Worm (Caenorhabditis elegans) whole organism, L4 larva: ENCODE data around the gene eef-1B.2.

Experiments
- F44E2.7 ChIP-seq: fragments of 200-800 bp; sonication (Bioruptor generic); IDR thresholded peaks from 2 replicates; pipeline ENCODE4 v2.1.2; 2022; ENCODE audit warnings: missing genetic modification characterization, missing compliant biosample characterization
- F49E8.2 ChIP-seq: sonication (generic microtip); optimal IDR thresholded peaks from 2 replicates; lab custom pipeline; 2016; ENCODE audit warnings: missing compliant biosample characterization, mild to moderate bottlenecking, missing genetic modification characterization, borderline replicate concordance
- Y75B8A.6 ChIP-seq: fragments of 200-800 bp; sonication (Bioruptor generic); IDR thresholded peaks from 2 replicates; pipeline ENCODE4 v1.3.6; 2022; ENCODE audit warnings: missing genetic modification reagents, missing genetic modification characterization, missing compliant biosample characterization
- aha-1 ChIP-seq: fragments of 150-350 bp; peaks from one replicate; lab custom pipeline; 2014; ENCODE audit warnings: missing biosample characterization, missing genetic modification characterization
- arid-1 ChIP-seq: fragments of 200-800 bp; sonication (Bioruptor generic); conservative IDR thresholded peaks from 2 replicates; pipeline ENCODE4 v1.3.6; 2022; ENCODE audit warnings: missing genetic modification reagents, missing genetic modification characterization, missing compliant biosample characterization
- ceh-28 ChIP-seq: fragments of 150-350 bp; optimal IDR thresholded peaks from 2 replicates; lab custom pipeline; 2014; ENCODE audit warnings: missing biosample characterization, missing genetic modification reagents, missing genetic modification characterization
- ceh-32 ChIP-seq: sonication (generic microtip); optimal IDR thresholded peaks from 2 replicates; lab custom pipeline; 2016; ENCODE audit warnings: mild to moderate bottlenecking, missing genetic modification characterization, missing compliant biosample characterization; ENCODE audit not compliant: poor library complexity
- ceh-82 ChIP-seq: sonication (generic microtip); optimal IDR thresholded peaks from 2 replicates; lab custom pipeline; 2017; ENCODE audit warnings: missing biosample characterization, missing genetic modification characterization
- ctbp-1 ChIP-seq: fragments of 200-800 bp; sonication (Bioruptor generic); IDR thresholded peaks from 2 replicates; pipeline ENCODE4 v1.3.6; 2022; ENCODE audit warnings: missing genetic modification reagents, missing genetic modification characterization, missing compliant biosample characterization
- daf-12 ChIP-seq: fragments of 150-350 bp; optimal IDR thresholded peaks from 2 replicates; lab custom pipeline; 2014; ENCODE audit warnings: missing biosample characterization, missing genetic modification reagents, missing genetic modification characterization
- daf-16 ChIP-seq, 3 experiments: sonication (generic microtip); optimal IDR thresholded peaks; 2 replicates each; lab custom pipeline; 2016 to 2017; ENCODE audit warnings: missing genetic modification characterization in 3 of 3, missing genetic modification reagents in 3 of 3, mild to moderate bottlenecking in 2 of 3, missing compliant biosample characterization in 2 of 3, missing biosample characterization in 1 of 3, moderate library complexity in 1 of 3
- dmd-8 ChIP-seq: fragments of 200-800 bp; sonication (Bioruptor generic); IDR thresholded peaks from 2 replicates; pipeline ENCODE4 v1.3.6; 2022; ENCODE audit warnings: missing genetic modification characterization, missing compliant biosample characterization
- dmd-9 ChIP-seq: fragments of 200-800 bp; sonication (Bioruptor generic); IDR thresholded peaks from 2 replicates; pipeline ENCODE4 v1.3.6; 2022; ENCODE audit warnings: missing genetic modification reagents, missing genetic modification characterization, missing compliant biosample characterization
- dpl-1 ChIP-seq: fragments of 150-350 bp; optimal IDR thresholded peaks from 2 replicates; lab custom pipeline; 2014; ENCODE audit warnings: missing biosample characterization, missing genetic modification reagents, missing genetic modification characterization
- dve-1 ChIP-seq: sonication (generic microtip); optimal IDR thresholded peaks from 2 replicates; lab custom pipeline; 2017; ENCODE audit warnings: antibody characterized with exemption, mild to moderate bottlenecking, missing genetic modification characterization, missing compliant biosample characterization; ENCODE audit not compliant: insufficient read depth
- egl-27 ChIP-seq: sonication (generic microtip); optimal IDR thresholded peaks from 3 replicates; lab custom pipeline; 2017; ENCODE audit warnings: missing biosample characterization, missing genetic modification reagents, missing genetic modification characterization
- fkh-10 ChIP-seq: fragments of 150-350 bp; optimal IDR thresholded peaks from 2 replicates; lab custom pipeline; 2014; ENCODE audit warnings: missing biosample characterization, missing genetic modification reagents, missing genetic modification characterization
- fos-1 ChIP-seq: fragments of 150-350 bp; optimal IDR thresholded peaks from 2 replicates; lab custom pipeline; 2014; ENCODE audit warnings: missing biosample characterization, missing genetic modification characterization
- hmg-1.1 ChIP-seq: fragments of 200-800 bp; sonication (Bioruptor generic); IDR thresholded peaks from 2 replicates; pipeline ENCODE4 v1.3.6; 2022; ENCODE audit warnings: missing genetic modification reagents, missing genetic modification characterization, missing compliant biosample characterization
- jun-1 ChIP-seq: fragments of 150-350 bp; optimal IDR thresholded peaks from 2 replicates; lab custom pipeline; 2014; ENCODE audit warnings: missing biosample characterization, missing genetic modification reagents, missing genetic modification characterization
- lin-29 ChIP-seq: fragments of 200-800 bp; sonication (Bioruptor generic); IDR thresholded peaks from 2 replicates; pipeline ENCODE4 v1.3.6; 2022; ENCODE audit warnings: missing genetic modification reagents, missing genetic modification characterization, missing compliant biosample characterization
- lsy-2 ChIP-seq, 2 experiments: fragments of 150-350 bp in 1 of 2; sonication (generic microtip) in 1 of 2; optimal IDR thresholded peaks; 2 replicates each; lab custom pipeline; 2014 to 2017; ENCODE audit warnings: missing biosample characterization in 2 of 2, missing genetic modification characterization in 2 of 2
- madf-5 ChIP-seq, 2 experiments: fragments of 200-800 bp; sonication (Bioruptor generic); IDR thresholded peaks; 2 replicates each; pipeline ENCODE4 v1.3.6; 2022; ENCODE audit warnings: missing compliant biosample characterization in 2 of 2, missing genetic modification characterization in 2 of 2
- madf-9 ChIP-seq: fragments of 200-800 bp; sonication (Bioruptor generic); conservative IDR thresholded peaks from 2 replicates; pipeline ENCODE4 v1.3.6; 2022; ENCODE audit warnings: missing genetic modification reagents, missing genetic modification characterization, missing compliant biosample characterization
- mdl-1 ChIP-seq, 2 experiments: fragments of 150-350 bp in 1 of 2; sonication (generic microtip) in 1 of 2; optimal IDR thresholded peaks; 2 replicates each; lab custom pipeline; 2014 to 2017; ENCODE audit warnings: missing biosample characterization in 2 of 2, missing genetic modification characterization in 2 of 2
- mdt-29 ChIP-seq: fragments of 200-800 bp; sonication (Bioruptor generic); IDR thresholded peaks from 2 replicates; pipeline ENCODE4 v1.3.6; 2022; ENCODE audit warnings: missing genetic modification reagents, missing genetic modification characterization, missing compliant biosample characterization
- mes-2 ChIP-seq: sonication (generic microtip); optimal IDR thresholded peaks from 2 replicates; lab custom pipeline; 2016; ENCODE audit warnings: missing genotype, mild to moderate bottlenecking, missing genetic modification characterization, missing compliant biosample characterization; ENCODE audit not compliant: poor library complexity, severe bottlenecking
- mxl-2 ChIP-seq: fragments of 200-800 bp; sonication (Bioruptor generic); conservative IDR thresholded peaks from 2 replicates; pipeline ENCODE4 v1.3.6; 2022; ENCODE audit warnings: missing genetic modification reagents, missing genetic modification characterization, missing compliant biosample characterization
- nhr-102 ChIP-seq: sonication (generic microtip); optimal IDR thresholded peaks from 2 replicates; lab custom pipeline; 2016; ENCODE audit warnings: mild to moderate bottlenecking, missing genetic modification characterization, moderate library complexity, missing compliant biosample characterization
- nhr-25 ChIP-seq: sonication (generic microtip); optimal IDR thresholded peaks from 2 replicates; lab custom pipeline; 2017; ENCODE audit warnings: missing genetic modification characterization, mild to moderate bottlenecking, missing compliant biosample characterization, antibody characterized with exemption, moderate library complexity, borderline replicate concordance; ENCODE audit not compliant: insufficient read depth
- nhr-41 ChIP-seq: fragments of 200-800 bp; sonication (Bioruptor generic); IDR thresholded peaks from 2 replicates; pipeline ENCODE4 v1.3.6; 2022; ENCODE audit warnings: missing genetic modification reagents, missing genetic modification characterization, missing compliant biosample characterization
- nhr-42 ChIP-seq: fragments of 200-800 bp; sonication (Bioruptor generic); IDR thresholded peaks from 2 replicates; pipeline ENCODE4 v1.3.6; 2022; ENCODE audit warnings: missing genetic modification characterization, missing compliant biosample characterization
- nhr-48 ChIP-seq: sonication (generic microtip); optimal IDR thresholded peaks from 2 replicates; lab custom pipeline; 2016; ENCODE audit warnings: mild to moderate bottlenecking, missing genetic modification characterization, missing compliant biosample characterization
- nhr-6 ChIP-seq: fragments of 150-350 bp; optimal IDR thresholded peaks from 2 replicates; lab custom pipeline; 2014; ENCODE audit warnings: missing biosample characterization, missing genetic modification characterization
- nhr-77 ChIP-seq: fragments of 150-350 bp; optimal IDR thresholded peaks from 2 replicates; lab custom pipeline; 2014; ENCODE audit warnings: missing biosample characterization, missing genetic modification characterization
- php-3 ChIP-seq: fragments of 200-800 bp; sonication (Bioruptor generic); IDR thresholded peaks from 2 replicates; pipeline ENCODE4 v1.3.6; 2022; ENCODE audit warnings: missing genetic modification reagents, missing genetic modification characterization, missing compliant biosample characterization
- pqm-1 ChIP-seq: sonication (generic microtip); optimal IDR thresholded peaks from 2 replicates; lab custom pipeline; 2017; ENCODE audit warnings: missing biosample characterization, missing genetic modification characterization
- sdz-12 ChIP-seq: fragments of 200-800 bp; sonication (Bioruptor generic); optimal IDR thresholded peaks from 2 replicates; lab custom pipeline; 2018; ENCODE audit warnings: mild to moderate bottlenecking, missing genetic modification characterization, missing compliant biosample characterization
- set-16 ChIP-seq: fragments of 200-800 bp; sonication (Bioruptor generic); IDR thresholded peaks from 2 replicates; pipeline ENCODE4 v1.3.6; 2022; ENCODE audit warnings: missing genetic modification reagents, missing genetic modification characterization, missing compliant biosample characterization
- snpc-1.2 ChIP-seq: fragments of 200-800 bp; sonication (Bioruptor generic); IDR thresholded peaks from 2 replicates; pipeline ENCODE4 v1.3.6; 2022; ENCODE audit warnings: missing genetic modification reagents, missing genetic modification characterization, missing compliant biosample characterization
- spr-1 ChIP-seq: sonication (generic microtip); optimal IDR thresholded peaks from 2 replicates; lab custom pipeline; 2016; ENCODE audit warnings: mild to moderate bottlenecking, missing genetic modification characterization, missing compliant biosample characterization
- tag-97 ChIP-seq: fragments of 200-800 bp; sonication (Bioruptor generic); IDR thresholded peaks from 2 replicates; pipeline ENCODE4 v1.3.6; 2022; ENCODE audit warnings: missing genetic modification characterization, missing compliant biosample characterization
- zag-1 ChIP-seq: fragments of 150-350 bp; optimal IDR thresholded peaks from 2 replicates; lab custom pipeline; 2014; ENCODE audit warnings: missing biosample characterization, missing genetic modification characterization
- zfp-3 ChIP-seq: fragments of 200-800 bp; sonication (Bioruptor generic); conservative IDR thresholded peaks from 2 replicates; pipeline ENCODE4 v1.3.6; 2022; ENCODE audit warnings: missing genetic modification reagents, missing genetic modification characterization, missing compliant biosample characterization
- zip-11 ChIP-seq: fragments of 200-800 bp; sonication (Bioruptor generic); IDR thresholded peaks from 2 replicates; pipeline ENCODE4 v1.3.6; 2022; ENCODE audit warnings: missing genetic modification characterization, missing compliant biosample characterization
- zip-2 ChIP-seq: fragments of 150-350 bp; optimal IDR thresholded peaks from 2 replicates; lab custom pipeline; 2014; ENCODE audit warnings: missing biosample characterization, missing genetic modification characterization
- ztf-11 ChIP-seq: fragments of 150-350 bp; optimal IDR thresholded peaks from 2 replicates; lab custom pipeline; 2014; ENCODE audit warnings: missing biosample characterization, missing genetic modification characterization

Gene eef-1B.2

DNA sequence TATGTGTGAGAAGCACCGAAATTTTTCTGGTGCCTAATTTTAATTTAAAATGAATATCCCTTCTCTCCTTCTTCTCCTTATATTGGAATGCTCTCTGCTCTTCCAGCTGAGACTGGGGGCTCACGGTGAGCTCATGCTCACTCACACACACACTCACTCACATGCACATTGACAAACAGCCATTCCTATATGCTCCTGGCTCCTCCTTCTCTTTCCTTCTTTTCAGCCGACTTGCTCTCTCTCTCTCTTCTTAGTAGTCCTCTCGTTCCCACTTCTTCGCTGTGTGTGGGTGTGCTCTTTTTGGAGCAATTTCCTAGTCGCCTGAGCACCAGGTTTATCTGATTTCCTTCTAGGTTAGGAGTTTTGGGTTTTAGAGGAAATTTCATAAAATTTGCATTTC lies 16.2 kb upstream of the eef-1B.2 start (continued):
- TF ChIP-seq daf-12 (tag; lab: Kevin White, UChicago) (no peak), nhr-77 (no peak), ceh-32 (tag; lab: Kevin White, UChicago) (peak; percentile 5)
- TF ChIP-seq, all 104 proteins: peak for 12

DNA sequence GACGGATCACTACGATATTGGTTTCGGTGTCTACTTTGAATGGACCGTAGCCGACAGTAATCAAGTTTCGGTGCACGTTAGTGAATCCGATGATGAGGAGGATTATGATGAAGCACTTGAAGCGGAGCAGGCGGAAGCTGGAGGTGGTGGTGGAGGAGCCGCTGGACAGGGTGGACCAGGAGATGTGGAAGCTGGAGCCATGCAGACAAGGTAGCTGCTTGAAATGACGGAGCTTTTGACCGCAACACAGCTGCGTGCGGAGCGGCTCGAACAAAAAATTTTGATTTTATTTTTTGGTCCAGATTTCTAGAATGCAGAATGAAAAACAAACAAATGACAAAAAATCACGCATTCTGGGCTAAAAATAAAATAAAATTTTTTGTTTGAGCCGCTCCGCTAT lies 12.7 kb upstream of the eef-1B.2 start:
- TF ChIP-seq snpc-1.2 (GFP tag; lab: Robert Waterston, UW) (no peak), set-16 (GFP tag; lab: Robert Waterston, UW) (peak; percentile 80), F44E2.7 (no peak), aha-1 (tag; lab: Kevin White, UChicago) (peak; percentile 84), nhr-6 (no peak), dmd-8 (no peak)

DNA sequence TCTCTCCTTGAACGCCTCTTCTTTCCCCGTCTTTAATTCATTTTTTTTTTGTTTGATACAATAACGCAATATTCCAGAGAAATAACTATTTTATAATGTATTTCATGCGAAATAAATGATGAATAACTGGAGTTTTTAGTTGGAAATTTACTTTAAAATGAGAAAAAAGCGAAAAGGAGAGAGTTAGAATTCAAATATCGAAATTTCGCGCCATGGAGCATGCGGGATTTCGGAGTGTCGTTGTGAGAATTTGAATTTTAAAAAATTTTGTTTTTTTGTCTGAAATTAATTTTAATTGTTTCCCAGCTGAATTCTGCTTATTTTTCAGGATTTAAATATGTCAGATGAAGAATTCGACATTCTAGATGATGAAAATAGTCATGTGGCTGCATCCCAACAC lies 11.7 kb upstream of the eef-1B.2 start, which contains the start of gene fcd-2:
fcd-2 (plus strand) TSS at position 327 of the 400 bp plus-strand sequence.
- TF ChIP-seq zag-1 (tag; lab: Kevin White, UChicago) = no peak
- no peak for TF ChIP-seq zfp-3 (GFP tag; lab: Robert Waterston, UW)
- TF ChIP-seq php-3 = no peak
- no peak for TF ChIP-seq mdl-1 (tag; optimal IDR thresholded peaks at IDR 0.05; lab: Kevin White, UChicago)
- no peak for TF ChIP-seq nhr-41 (GFP tag; lab: Robert Waterston, UW)
- no peak for TF ChIP-seq mxl-2 (GFP tag; lab: Robert Waterston, UW)
- peak; percentile 23 for TF ChIP-seq dve-1 (tag; lab: Kevin White, UChicago)
- no peak for TF ChIP-seq nhr-42 (GFP tag; lab: Robert Waterston, UW)
- TF ChIP-seq ceh-82 (tag; lab: Kevin White, UChicago) = no peak
- no peak for TF ChIP-seq mdt-29 (GFP tag; lab: Robert Waterston, UW)
- no peak for TF ChIP-seq jun-1 (tag; lab: Kevin White, UChicago)
- TF ChIP-seq ctbp-1 (GFP tag; lab: Robert Waterston, UW) = 0 out of 2 replicates have a peak, but pooled peaks have one; percentile 20
- no peak for TF ChIP-seq nhr-102 (tag; lab: Kevin White, UChicago)
- TF ChIP-seq ztf-11 (tag; lab: Kevin White, UChicago) = no peak
- TF ChIP-seq sdz-12 (GFP tag; lab: Kevin White, UChicago) = no peak
- peak; percentile 59 for TF ChIP-seq aha-1 (tag; lab: Kevin White, UChicago)
- no peak for TF ChIP-seq pqm-1 (tag; lab: Kevin White, UChicago)
- peak; percentile 52 for TF ChIP-seq mes-2 (tag; lab: Kevin White, UChicago)
- TF ChIP-seq dpl-1 (GFP tag; lab: Kevin White, UChicago) = peak; percentile 89
- no peak for TF ChIP-seq zip-2 (tag; lab: Kevin White, UChicago)
- no peak for TF ChIP-seq hmg-1.1
- TF ChIP-seq snpc-1.2 (GFP tag; lab: Robert Waterston, UW) = no peak
- TF ChIP-seq Y75B8A.6 (GFP tag; lab: Robert Waterston, UW) = no peak
- TF ChIP-seq fos-1 = no peak
- no peak for TF ChIP-seq F44E2.7
- TF ChIP-seq tag-97 (GFP tag; lab: Robert Waterston, UW) = no peak
- peak; percentile 56 to 69 for TF ChIP-seq lsy-2 (tag; optimal IDR thresholded peaks at IDR 0.05; lab: Kevin White, UChicago)
- no peak for TF ChIP-seq spr-1 (tag; lab: Kevin White, UChicago)
- no peak for TF ChIP-seq nhr-77
- TF ChIP-seq nhr-25 (tag; lab: Kevin White, UChicago) = no peak
- TF ChIP-seq dmd-9 (GFP tag; lab: Robert Waterston, UW) = no peak
- no peak for TF ChIP-seq madf-5 (GFP tag; IDR thresholded peaks at IDR 0.05; lab: Robert Waterston, UW)
- no peak for TF ChIP-seq fkh-10
- TF ChIP-seq lin-29 (GFP tag; lab: Robert Waterston, UW) = no peak
- TF ChIP-seq F49E8.2 (tag; lab: Kevin White, UChicago) = no peak
- TF ChIP-seq arid-1 = no peak
- TF ChIP-seq ceh-28 = no peak
- no peak for TF ChIP-seq madf-9 (GFP tag; lab: Robert Waterston, UW)
- TF ChIP-seq egl-27 = no peak
- TF ChIP-seq daf-16 (GFP tag; optimal IDR thresholded peaks at IDR 0.05; lab: Kevin White, UChicago) = no peak
- TF ChIP-seq daf-16 (tag; optimal IDR thresholded peaks at IDR 0.05; lab: Kevin White, UChicago) = peak; percentile 6
- no peak for TF ChIP-seq nhr-48 (tag; lab: Kevin White, UChicago)
- no peak for TF ChIP-seq zip-11 (GFP tag; lab: Robert Waterston, UW)
- TF ChIP-seq daf-12 (tag; lab: Kevin White, UChicago) = no peak
